Fruit fly (Drosophila melanogaster): ENCODE results near the gene CG13693.

- TF ChIP-seq dmrt93B (GFP tag; optimal IDR thresholded peaks at IDR 0.05), result no peak
- TF ChIP-seq OdsH (GFP tag; optimal IDR thresholded peaks at IDR 0.05), result no peak
- no peak for TF ChIP-seq Hnf4 (GFP tag; optimal IDR thresholded peaks at IDR 0.05)
- TF ChIP-seq fru (GFP tag; optimal IDR thresholded peaks at IDR 0.05), result no peak
These were observed 14.5 kb downstream of the CG13693 start for dm6 chr2L:246656-247340.

Data from whole organism, wandering third instar larva.